Worm (Caenorhabditis elegans) whole organism, L4/young adult: ENCODE data around the gene srt-39.

Source experiments
- W03F9.2 ChIP-seq: fragments of 150-350 bp; optimal IDR thresholded peaks from 2 replicates; lab custom pipeline; 2014; ENCODE audit warnings: missing biosample characterization, missing genetic modification characterization
- dao-5 ChIP-seq: sonication (generic microtip); optimal IDR thresholded peaks from 2 replicates; lab custom pipeline; 2016; ENCODE audit warnings: missing genotype, missing genetic modification characterization, moderate library complexity, missing compliant biosample characterization
- him-1 ChIP-seq: sonication (generic microtip); optimal IDR thresholded peaks from 2 replicates; lab custom pipeline; 2016; ENCODE audit warnings: missing genotype, missing genetic modification reagents, missing genetic modification characterization, missing compliant biosample characterization

DNA sequence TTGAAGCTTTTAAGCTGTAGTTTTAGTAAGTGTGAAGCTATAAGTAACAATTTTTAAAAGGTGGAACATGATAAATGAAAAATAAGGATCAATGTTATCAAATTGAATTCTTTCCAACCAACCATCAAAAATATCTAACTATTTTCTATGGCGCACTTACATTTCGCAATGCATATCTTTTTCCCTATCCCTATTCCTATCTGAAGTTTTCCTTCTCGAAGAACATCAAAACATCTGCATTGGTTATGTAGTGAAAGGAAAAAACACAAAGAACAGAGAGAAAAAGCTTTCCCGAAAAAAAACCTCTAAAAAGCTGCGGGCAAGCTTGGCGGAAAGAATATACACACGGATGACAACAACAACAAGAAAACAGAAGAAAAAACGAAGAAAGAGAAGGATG, 24.1 kb upstream of the srt-39 start:
- TF ChIP-seq W03F9.2 (tag; lab: Kevin White, UChicago), result no peak
- no peak for TF ChIP-seq dao-5
- TF ChIP-seq him-1 (tag; lab: Kevin White, UChicago), result no peak
